Worm (Caenorhabditis elegans) whole organism, L2 larva: ENCODE data around the gene tni-4.
"Not testable (repeated sequence)": the region's sequence is repeated elsewhere in the genome, so short reads cannot be mapped to it uniquely, and the experiment has no call there.

Source experiments
- C34F6.9 ChIP-seq: fragments of 150-350 bp; optimal IDR thresholded peaks from 2 replicates; lab custom pipeline; 2014; ENCODE audit warnings: missing biosample characterization, missing genetic modification characterization
- F13H6.1 ChIP-seq: sonication (generic microtip); optimal IDR thresholded peaks from 2 replicates; lab custom pipeline; 2016; ENCODE audit warnings: missing genetic modification characterization, missing compliant biosample characterization
- ZK546.5 ChIP-seq: sonication (generic microtip); optimal IDR thresholded peaks from 2 replicates; lab custom pipeline; 2017; ENCODE audit warnings: missing biosample characterization, missing genetic modification characterization
- alr-1 ChIP-seq: fragments of 150-350 bp; optimal IDR thresholded peaks from 2 replicates; lab custom pipeline; 2014; ENCODE audit warnings: missing biosample characterization, missing genetic modification characterization
- ama-1 ChIP-seq: fragments of 150-350 bp; optimal IDR thresholded peaks from 2 replicates; lab custom pipeline; 2018; ENCODE audit warnings: inconsistent platforms
- blmp-1 ChIP-seq: sonication (generic microtip); optimal IDR thresholded peaks from 2 replicates; lab custom pipeline; 2017; ENCODE audit warnings: missing genetic modification characterization, mild to moderate bottlenecking, missing compliant biosample characterization, antibody characterized with exemption, moderate library complexity; ENCODE audit not compliant: insufficient read depth
- ceh-82 ChIP-seq: fragments of 150-350 bp; optimal IDR thresholded peaks from 2 replicates; lab custom pipeline; 2014; ENCODE audit warnings: missing biosample characterization, missing genetic modification characterization
- crh-2 ChIP-seq: sonication (generic microtip); optimal IDR thresholded peaks from 2 replicates; lab custom pipeline; 2017; ENCODE audit warnings: missing biosample characterization, missing genetic modification characterization
- dmd-4 ChIP-seq: sonication (generic microtip); optimal IDR thresholded peaks from 2 replicates; lab custom pipeline; 2017; ENCODE audit warnings: missing biosample characterization, missing genetic modification characterization
- elt-1 ChIP-seq: fragments of 150-350 bp; optimal IDR thresholded peaks from 2 replicates; lab custom pipeline; 2014; ENCODE audit warnings: missing biosample characterization, missing genetic modification characterization
- elt-3 ChIP-seq: sonication (generic microtip); optimal IDR thresholded peaks from 2 replicates; lab custom pipeline; 2017; ENCODE audit warnings: missing biosample characterization, missing genetic modification characterization
- fos-1 ChIP-seq: fragments of 150-350 bp; optimal IDR thresholded peaks from 2 replicates; lab custom pipeline; 2014; ENCODE audit warnings: missing biosample characterization, missing genetic modification characterization
- lin-11 ChIP-seq: fragments of 150-350 bp; sonication (generic microtip); optimal IDR thresholded peaks from 2 replicates; lab custom pipeline; 2014; ENCODE audit warnings: missing biosample characterization, missing genetic modification characterization, inconsistent platforms, mixed read lengths
- mab-5 ChIP-seq: fragments of 150-350 bp; optimal IDR thresholded peaks from 2 replicates; lab custom pipeline; 2014; ENCODE audit warnings: missing biosample characterization, missing genetic modification characterization
- mbf-1 ChIP-seq: sonication (generic microtip); optimal IDR thresholded peaks from 2 replicates; lab custom pipeline; 2017; ENCODE audit warnings: missing biosample characterization, missing genetic modification characterization
- nhr-11 ChIP-seq: fragments of 150-350 bp; optimal IDR thresholded peaks from 2 replicates; lab custom pipeline; 2014; ENCODE audit warnings: missing biosample characterization, missing genetic modification characterization
- nhr-12 ChIP-seq: fragments of 150-350 bp; optimal IDR thresholded peaks from 2 replicates; lab custom pipeline; 2014; ENCODE audit warnings: missing biosample characterization, missing genetic modification characterization
- nhr-23 ChIP-seq: fragments of 150-350 bp; optimal IDR thresholded peaks from 2 replicates; lab custom pipeline; 2014; ENCODE audit warnings: missing biosample characterization, missing genetic modification reagents, missing genetic modification characterization
- nhr-237 ChIP-seq: fragments of 150-350 bp; optimal IDR thresholded peaks from 2 replicates; lab custom pipeline; 2014; ENCODE audit warnings: missing biosample characterization, missing genetic modification characterization
- nhr-25 ChIP-seq: fragments of 150-350 bp; sonication (generic microtip); optimal IDR thresholded peaks from 3 replicates; lab custom pipeline; 2014; ENCODE audit warnings: missing biosample characterization, missing genetic modification characterization
- nhr-77 ChIP-seq: fragments of 150-350 bp; optimal IDR thresholded peaks from 2 replicates; lab custom pipeline; 2014; ENCODE audit warnings: missing biosample characterization, missing genetic modification characterization
- peb-1 ChIP-seq: fragments of 150-350 bp; optimal IDR thresholded peaks from 2 replicates; lab custom pipeline; 2014; ENCODE audit warnings: missing biosample characterization, missing genetic modification characterization
- sma-3 ChIP-seq: sonication (generic microtip); optimal IDR thresholded peaks from 2 replicates; lab custom pipeline; 2016; ENCODE audit warnings: missing genetic modification reagents, missing genetic modification characterization, missing compliant biosample characterization
- sma-9 ChIP-seq, 2 experiments: fragments of 150-350 bp in 1 of 2; sonication (generic microtip) in 1 of 2; optimal IDR thresholded peaks; 2 replicates each; lab custom pipeline; 2014 to 2016; ENCODE audit warnings: missing genetic modification characterization in 2 of 2, mild to moderate bottlenecking in 1 of 2, missing biosample characterization in 1 of 2, missing compliant biosample characterization in 1 of 2, missing genetic modification reagents in 1 of 2, moderate library complexity in 1 of 2
- snpc-4 ChIP-seq: fragments of 150-350 bp; optimal IDR thresholded peaks from 2 replicates; lab custom pipeline; 2014; ENCODE audit warnings: missing biosample characterization, missing genetic modification characterization
- unc-55 ChIP-seq: fragments of 150-350 bp; sonication (generic microtip); optimal IDR thresholded peaks from 3 replicates; lab custom pipeline; 2014; ENCODE audit warnings: missing biosample characterization, missing genetic modification reagents, missing genetic modification characterization
- unc-62 ChIP-seq: fragments of 150-350 bp; optimal IDR thresholded peaks from 2 replicates; lab custom pipeline; 2014; ENCODE audit warnings: missing biosample characterization, missing genetic modification reagents, missing genetic modification characterization
- ztf-1 ChIP-seq: fragments of 200-800 bp; sonication (Bioruptor generic); conservative IDR thresholded peaks from 2 replicates; pipeline ENCODE4 v1.3.6; 2022; ENCODE audit warnings: missing genetic modification characterization, missing compliant biosample characterization
- ztf-4 ChIP-seq: fragments of 150-350 bp; optimal IDR thresholded peaks from 2 replicates; lab custom pipeline; 2014; ENCODE audit warnings: missing biosample characterization, missing genetic modification characterization

tni-4 gene

ce11 chrIV:5210606-5211005, 6.2 kb downstream of the tni-4 start:
- TF ChIP-seq F13H6.1 (no peak), unc-55 (GFP tag; lab: Kevin White, UChicago) (no peak), elt-1 (no peak), nhr-12 (tag; lab: Kevin White, UChicago) (no peak), nhr-237 (tag; lab: Kevin White, UChicago) (no peak), lin-11 (tag; lab: Kevin White, UChicago) (no peak), elt-3 (tag; lab: Kevin White, UChicago) (no peak), mab-5 (tag; lab: Kevin White, UChicago) (no peak)

- TF ChIP-seq mab-5 (tag; lab: Kevin White, UChicago) (no peak), ceh-82 (tag; lab: Kevin White, UChicago) (no peak), unc-55 (GFP tag; lab: Kevin White, UChicago) (no peak), ztf-1 (GFP tag; lab: Robert Waterston, UW) (no peak), nhr-23 (tag; lab: Kevin White, UChicago) (no peak)
Measured at ce11 chrIV:5215092-5215491, 10.7 kb downstream of the tni-4 start, which contains the start of gene Y59E9AL.4. Gene Y59E9AL.4 (minus strand): TSS chrIV:5215192.

- TF ChIP-seq ztf-4 (tag; lab: Kevin White, UChicago) = no peak
- TF ChIP-seq ama-1 = no peak
- TF ChIP-seq sma-9 (GFP tag; optimal IDR thresholded peaks at IDR 0.05; lab: Kevin White, UChicago) = peak; percentile 53
- TF ChIP-seq sma-9 (tag; optimal IDR thresholded peaks at IDR 0.05; lab: Kevin White, UChicago) = no peak
- TF ChIP-seq nhr-25 (tag; lab: Kevin White, UChicago) = peak; percentile 91
- peak; percentile 37 for TF ChIP-seq fos-1 (tag; lab: Kevin White, UChicago)
- TF ChIP-seq sma-3 (GFP tag; lab: Kevin White, UChicago) = peak; percentile 63
- TF ChIP-seq crh-2 = peak; percentile 27
- TF ChIP-seq blmp-1 (tag; lab: Kevin White, UChicago) = peak; percentile 80
Measured at ce11 chrIV:5216349-5216748, 12.0 kb downstream of the tni-4 start.

- not testable (repeated sequence) for TF ChIP-seq C34F6.9 (tag; lab: Kevin White, UChicago); ama-1; nhr-11 (tag; lab: Kevin White, UChicago)
Measured at ce11 chrIV:5218496-5218895, 14.1 kb downstream of the tni-4 start, which contains the start of gene nsph-4.2. Gene nsph-4.2 (plus strand): TSS chrIV:5218796.

- TF ChIP-seq nhr-25 (tag; lab: Kevin White, UChicago) (no peak), alr-1 (tag; lab: Kevin White, UChicago) (no peak), snpc-4 (tag; lab: Kevin White, UChicago) (no peak), unc-62 (GFP tag; lab: Kevin White, UChicago) (no peak), mbf-1 (tag; lab: Kevin White, UChicago) (no peak), elt-1 (no peak), blmp-1 (tag; lab: Kevin White, UChicago) (no peak), ceh-82 (tag; lab: Kevin White, UChicago) (no peak), ZK546.5 (no peak), nhr-77 (tag; lab: Kevin White, UChicago) (no peak), dmd-4 (tag; lab: Kevin White, UChicago) (no peak), fos-1 (tag; lab: Kevin White, UChicago) (no peak), nhr-237 (tag; lab: Kevin White, UChicago) (no peak), F13H6.1 (no peak)
Measured at ce11 chrIV:5221721-5222120, 17.3 kb downstream of the tni-4 start.

ce11 chrIV:5224238-5224637, 19.8 kb downstream of the tni-4 start, which contains the start of gene Y59E9AL.8:
Gene Y59E9AL.8 (minus strand): TSS chrIV:5224338.
- TF ChIP-seq mbf-1 (tag; lab: Kevin White, UChicago) = no peak

ce11 chrIV:5225277-5225822, 21.0 kb downstream of the tni-4 start, which contains the start of gene cylc-1:
Gene cylc-1 (minus strand): TSS chrIV:5225772.
- TF ChIP-seq nhr-23, peb-1, nhr-25 (tag; lab: Kevin White, UChicago): not testable (repeated sequence)
